Worm (Caenorhabditis elegans) whole organism, young adult: ENCODE data around the gene M03C11.3.
A peak's percentile ranks its signal among the peaks of the same experiment; 100 is the strongest.

Experiments
- C17E4.6 ChIP-seq: fragments of 200-800 bp; sonication (Bioruptor generic); IDR thresholded peaks from 2 replicates; pipeline ENCODE4 v1.3.6; 2022; ENCODE audit warnings: missing genetic modification reagents, missing genetic modification characterization, missing compliant biosample characterization
- F39B2.1 ChIP-seq: fragments of 200-800 bp; sonication (Bioruptor generic); IDR thresholded peaks from 2 replicates; pipeline ENCODE4 v1.3.6; 2022; ENCODE audit warnings: missing genetic modification reagents, missing genetic modification characterization, missing compliant biosample characterization
- F49E8.2 ChIP-seq: sonication (generic microtip); optimal IDR thresholded peaks from 3 replicates; lab custom pipeline; 2017; ENCODE audit warnings: missing genetic modification characterization, mild to moderate bottlenecking, missing compliant biosample characterization, antibody characterized with exemption, moderate library complexity; ENCODE audit not compliant: insufficient read depth
- T26A5.8 ChIP-seq: sonication (generic microtip); optimal IDR thresholded peaks from 2 replicates; lab custom pipeline; 2016; ENCODE audit warnings: missing genetic modification characterization, missing compliant biosample characterization
- Y56A3A.18 ChIP-seq: fragments of 200-800 bp; sonication (Bioruptor generic); IDR thresholded peaks from 2 replicates; pipeline ENCODE4 v1.3.6; 2022; ENCODE audit warnings: missing genetic modification reagents, missing genetic modification characterization, missing compliant biosample characterization
- aptf-2 ChIP-seq: fragments of 200-800 bp; sonication (Bioruptor generic); conservative IDR thresholded peaks from 2 replicates; pipeline ENCODE4 v1.3.6; 2022; ENCODE audit warnings: missing genetic modification reagents, missing genetic modification characterization, missing compliant biosample characterization
- ceh-79 ChIP-seq: sonication (generic microtip); optimal IDR thresholded peaks from 2 replicates; lab custom pipeline; 2017; ENCODE audit warnings: mild to moderate bottlenecking, missing genetic modification characterization, missing compliant biosample characterization
- chd-7 ChIP-seq: sonication (generic microtip); optimal IDR thresholded peaks from 2 replicates; lab custom pipeline; 2016; ENCODE audit warnings: mild to moderate bottlenecking, missing genetic modification characterization, moderate library complexity, missing compliant biosample characterization
- die-1 ChIP-seq: sonication (generic microtip); optimal IDR thresholded peaks from 2 replicates; lab custom pipeline; 2016; ENCODE audit warnings: missing genotype, mild to moderate bottlenecking, missing genetic modification characterization, missing compliant biosample characterization
- dox-1 ChIP-seq: fragments of 200-800 bp; sonication (Bioruptor generic); IDR thresholded peaks from 2 replicates; pipeline ENCODE4 v1.3.6; 2022; ENCODE audit warnings: missing genetic modification reagents, missing genetic modification characterization, missing compliant biosample characterization
- efl-1 ChIP-seq: fragments of 150-350 bp; optimal IDR thresholded peaks from 2 replicates; lab custom pipeline; 2014; ENCODE audit warnings: missing biosample characterization, missing genetic modification reagents, missing genetic modification characterization
- egrh-3 ChIP-seq: fragments of 200-800 bp; sonication (Bioruptor generic); IDR thresholded peaks from 2 replicates; pipeline ENCODE4 v1.3.6; 2022; ENCODE audit warnings: missing genetic modification reagents, missing genetic modification characterization, missing compliant biosample characterization
- him-1 ChIP-seq: sonication (generic microtip); optimal IDR thresholded peaks from 2 replicates; lab custom pipeline; 2016; ENCODE audit warnings: missing genotype, missing genetic modification reagents, missing genetic modification characterization, missing compliant biosample characterization
- hrde-1 ChIP-seq: sonication (generic microtip); optimal IDR thresholded peaks from 2 replicates; lab custom pipeline; 2016; ENCODE audit warnings: missing genetic modification characterization, mild to moderate bottlenecking, missing compliant biosample characterization, moderate library complexity, missing genotype, missing genetic modification reagents, borderline replicate concordance
- hsf-1 ChIP-seq: fragments of 200-800 bp; sonication (Bioruptor generic); IDR thresholded peaks from 2 replicates; pipeline ENCODE4 v1.3.6; 2022; ENCODE audit warnings: missing genetic modification reagents, missing genetic modification characterization, missing compliant biosample characterization
- let-526 ChIP-seq: fragments of 200-800 bp; sonication (Bioruptor generic); IDR thresholded peaks from 2 replicates; pipeline ENCODE4 v1.3.6; 2022; ENCODE audit warnings: missing genetic modification reagents, missing genetic modification characterization, missing compliant biosample characterization
- lin-26 ChIP-seq: fragments of 200-800 bp; sonication (Bioruptor generic); IDR thresholded peaks from 2 replicates; pipeline ENCODE4 v1.3.6; 2022; ENCODE audit warnings: missing genetic modification reagents, missing genetic modification characterization, missing compliant biosample characterization
- madf-6 ChIP-seq: fragments of 200-800 bp; sonication (Bioruptor generic); IDR thresholded peaks from 2 replicates; pipeline ENCODE4 v1.3.6; 2022; ENCODE audit warnings: missing genetic modification reagents, missing genetic modification characterization, missing compliant biosample characterization
- nfyb-1 ChIP-seq: fragments of 200-800 bp; sonication (Bioruptor generic); IDR thresholded peaks from 2 replicates; pipeline ENCODE4 v1.3.6; 2022; ENCODE audit warnings: missing genetic modification reagents, missing genetic modification characterization, missing compliant biosample characterization
- snpc-3.4 ChIP-seq: sonication (generic microtip); optimal IDR thresholded peaks from 2 replicates; lab custom pipeline; 2017; ENCODE audit warnings: missing genetic modification characterization, mild to moderate bottlenecking, missing compliant biosample characterization, antibody characterized with exemption, moderate library complexity, missing genotype, missing genetic modification reagents
- tbp1 ChIP-seq: fragments of 200-800 bp; sonication (Bioruptor generic); optimal IDR thresholded peaks from 2 replicates; lab custom pipeline; 2018; ENCODE audit warnings: mild to moderate bottlenecking, missing genetic modification characterization, missing compliant biosample characterization
- xnd-1 ChIP-seq: sonication (generic microtip); optimal IDR thresholded peaks from 2 replicates; lab custom pipeline; 2016; ENCODE audit warnings: missing genotype, missing genetic modification reagents, missing genetic modification characterization, missing compliant biosample characterization
- zfh-2 ChIP-seq: fragments of 200-800 bp; sonication (Bioruptor generic); conservative IDR thresholded peaks from 2 replicates; pipeline ENCODE4 v1.3.6; 2022; ENCODE audit warnings: missing genetic modification reagents, missing genetic modification characterization, missing compliant biosample characterization
- ztf-25 ChIP-seq: fragments of 200-800 bp; sonication (Bioruptor generic); IDR thresholded peaks from 2 replicates; pipeline ENCODE4 v1.3.6; 2022; ENCODE audit warnings: missing genetic modification reagents, missing genetic modification characterization, missing compliant biosample characterization

M03C11.3 gene

DNA sequence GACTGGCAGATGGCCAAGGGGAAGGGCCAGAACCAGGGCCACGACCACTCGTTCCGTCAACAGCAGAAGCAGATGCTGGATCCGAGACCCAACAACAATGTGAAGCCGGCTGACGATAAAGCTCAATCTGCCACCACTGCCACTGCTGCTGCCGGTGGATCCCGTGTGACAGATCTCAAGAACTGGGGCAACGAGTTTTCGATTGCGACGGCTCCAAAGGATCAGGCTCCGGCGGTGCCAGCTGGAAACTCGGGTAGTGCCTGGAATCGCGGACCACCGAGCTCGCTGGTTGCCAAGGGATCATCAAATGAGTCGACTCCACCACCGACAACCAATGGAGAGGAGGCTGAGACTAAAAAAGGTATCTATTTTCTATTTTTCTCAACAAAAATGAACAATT lies 59.6 kb downstream of the M03C11.3 start:
- no peak for TF ChIP-seq Y56A3A.18 (GFP tag; lab: Robert Waterston, UW)
- TF ChIP-seq let-526 (GFP tag; lab: Robert Waterston, UW): no peak
- TF ChIP-seq efl-1 (GFP tag; lab: Kevin White, UChicago): no peak
- no peak for TF ChIP-seq F49E8.2
- no peak for TF ChIP-seq ceh-79
- TF ChIP-seq ztf-25 (GFP tag; lab: Robert Waterston, UW): no peak
- TF ChIP-seq madf-6 (GFP tag; lab: Robert Waterston, UW): no peak
- TF ChIP-seq dox-1 (GFP tag; lab: Robert Waterston, UW): 0 out of 2 replicates have a peak, but pooled peaks have one; percentile 15
- TF ChIP-seq aptf-2: no peak
- TF ChIP-seq snpc-3.4 (tag; lab: Kevin White, UChicago): no peak
- TF ChIP-seq nfyb-1: no peak
- TF ChIP-seq xnd-1 (tag; lab: Kevin White, UChicago): no peak
- no peak for TF ChIP-seq hrde-1 (tag; lab: Kevin White, UChicago)
- TF ChIP-seq hsf-1 (GFP tag; lab: Robert Waterston, UW): 0 out of 2 replicates have a peak, but pooled peaks have one; percentile 31
- no peak for TF ChIP-seq lin-26 (GFP tag; lab: Robert Waterston, UW)
- TF ChIP-seq chd-7 (tag; lab: Kevin White, UChicago): peak; percentile 22
- no peak for TF ChIP-seq T26A5.8 (tag; lab: Kevin White, UChicago)
- no peak for TF ChIP-seq him-1 (tag; lab: Kevin White, UChicago)
- TF ChIP-seq zfh-2 (GFP tag; lab: Robert Waterston, UW): peak; percentile 92
- TF ChIP-seq tbp1 (GFP tag; lab: Kevin White, UChicago): no peak
- TF ChIP-seq F39B2.1 (GFP tag; lab: Robert Waterston, UW): no peak
- TF ChIP-seq die-1 (tag; lab: Kevin White, UChicago): no peak
- TF ChIP-seq egrh-3: peak; percentile 61; the same call in 1 of the 2 replicates
- no peak for TF ChIP-seq C17E4.6 (GFP tag; lab: Robert Waterston, UW)
